Worm (Caenorhabditis elegans) whole organism, young adult: Measurements from ENCODE around the gene pdi-6.

Source experiments
- B0019.2 ChIP-seq: fragments of 200-800 bp; sonication (Bioruptor generic); conservative IDR thresholded peaks from 2 replicates; pipeline ENCODE4 v1.3.6; 2022; ENCODE audit warnings: missing genetic modification reagents, missing genetic modification characterization, missing compliant biosample characterization
- C17E4.6 ChIP-seq: fragments of 200-800 bp; sonication (Bioruptor generic); IDR thresholded peaks from 2 replicates; pipeline ENCODE4 v1.3.6; 2022; ENCODE audit warnings: missing genetic modification reagents, missing genetic modification characterization, missing compliant biosample characterization
- ama-1 ChIP-seq, 3 experiments: fragments of 150-350 bp in 1 of 3; sonication (generic microtip) in 2 of 3; optimal IDR thresholded peaks; 2 replicates each; lab custom pipeline; 2014 to 2018; ENCODE audit warnings: missing biosample characterization in 2 of 3, missing genetic modification characterization in 2 of 3, missing genetic modification reagents in 2 of 3
- efl-1 ChIP-seq: fragments of 150-350 bp; optimal IDR thresholded peaks from 2 replicates; lab custom pipeline; 2014; ENCODE audit warnings: missing biosample characterization, missing genetic modification reagents, missing genetic modification characterization
- hsf-1 ChIP-seq: fragments of 200-800 bp; sonication (Bioruptor generic); IDR thresholded peaks from 2 replicates; pipeline ENCODE4 v1.3.6; 2022; ENCODE audit warnings: missing genetic modification reagents, missing genetic modification characterization, missing compliant biosample characterization
- let-607 ChIP-seq, 2 experiments: fragments of 200-800 bp in 1 of 2; sonication (Bioruptor generic) in 1 of 2; sonication (generic microtip) in 1 of 2; optimal IDR thresholded peaks; 2 replicates each; lab custom pipeline; 2016 to 2018; ENCODE audit warnings: mild to moderate bottlenecking in 2 of 2, missing compliant biosample characterization in 2 of 2, missing genetic modification characterization in 2 of 2, moderate library complexity in 2 of 2, missing genotype in 1 of 2
- lin-35 ChIP-seq, 3 experiments: fragments of 150-350 bp in 2 of 3; sonication (generic microtip) in 1 of 3; optimal IDR thresholded peaks; 2 replicates each; lab custom pipeline; 2014 to 2018; ENCODE audit warnings: missing biosample characterization in 3 of 3, missing genetic modification characterization in 3 of 3, missing genetic modification reagents in 3 of 3
- lir-1 ChIP-seq: fragments of 200-800 bp; sonication (Bioruptor generic); conservative IDR thresholded peaks from 2 replicates; pipeline ENCODE4 v1.3.6; 2022; ENCODE audit warnings: missing genetic modification reagents, missing genetic modification characterization, missing compliant biosample characterization
- nhr-179 ChIP-seq: sonication (generic microtip); optimal IDR thresholded peaks from 2 replicates; lab custom pipeline; 2016; ENCODE audit warnings: mild to moderate bottlenecking, missing genetic modification characterization, missing compliant biosample characterization
- snpc-4 ChIP-seq, 5 experiments: fragments of 150-350 bp in 1 of 5; sonication (generic microtip) in 4 of 5; optimal IDR thresholded peaks; 2 replicates each; lab custom pipeline; 2014 to 2018; ENCODE audit warnings: missing genetic modification characterization in 5 of 5, missing biosample characterization in 3 of 5, antibody characterized with exemption in 2 of 5, mild to moderate bottlenecking in 2 of 5, missing compliant biosample characterization in 2 of 5, missing genotype in 2 of 5, moderate library complexity in 2 of 5, missing genetic modification reagents in 1 of 5
- unc-130 ChIP-seq: sonication (generic microtip); optimal IDR thresholded peaks from 2 replicates; lab custom pipeline; 2016; ENCODE audit warnings: missing genetic modification reagents, missing genetic modification characterization, missing compliant biosample characterization

DNA sequence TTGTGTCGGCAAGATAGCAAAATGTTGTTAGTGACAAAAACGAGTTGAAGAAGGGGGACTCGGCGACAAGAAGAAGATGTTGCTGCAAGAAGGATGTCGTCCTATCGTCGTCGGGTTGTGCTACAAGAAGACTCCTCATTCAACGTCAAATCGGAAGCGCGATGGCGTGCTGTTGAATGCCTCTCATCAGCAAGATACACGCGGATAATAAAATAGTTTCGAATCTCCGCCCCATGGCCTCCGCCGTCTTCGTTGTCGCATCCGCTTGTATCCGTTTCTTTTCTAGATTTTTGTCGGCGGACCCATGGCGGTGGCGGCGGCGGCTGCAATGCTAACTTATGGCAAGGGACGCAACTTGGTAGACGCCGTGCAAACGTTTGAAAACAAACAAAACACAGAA, 30.4 kb downstream of the pdi-6 start:
- TF ChIP-seq hsf-1 (GFP tag; lab: Robert Waterston, UW) (no peak), lin-35 (GFP tag; optimal IDR thresholded peaks at IDR 0.05; lab: Kevin White, UChicago) (no peak), snpc-4 (GFP tag; optimal IDR thresholded peaks at IDR 0.05; lab: Kevin White, UChicago) (no peak), snpc-4 (tag; optimal IDR thresholded peaks at IDR 0.05; lab: Kevin White, UChicago) (no peak), efl-1 (GFP tag; lab: Kevin White, UChicago) (no peak), nhr-179 (no peak), B0019.2 (GFP tag; lab: Robert Waterston, UW) (no peak), lir-1 (GFP tag; lab: Robert Waterston, UW) (no peak), ama-1 (optimal IDR thresholded peaks at IDR 0.05; lab: Kevin White, UChicago) (no peak), ama-1 (GFP tag; optimal IDR thresholded peaks at IDR 0.05; lab: Kevin White, UChicago) (no peak), let-607 (tag; optimal IDR thresholded peaks at IDR 0.05; lab: Kevin White, UChicago) (no peak), unc-130 (GFP tag; lab: Kevin White, UChicago) (no peak), C17E4.6 (GFP tag; lab: Robert Waterston, UW) (no peak)
